Fruit fly (Drosophila melanogaster): ENCODE results near the gene ouib.
A peak's percentile ranks its signal among the peaks of the same experiment; 100 is the strongest.

The ouib gene

dm6 chr3R:8747871-8748775 is 22.8 kb downstream of the ouib start (continued):
- TF ChIP-seq GATAe (GFP tag; conservative IDR thresholded peaks at IDR 0.05) (no peak), Jarid2 (GFP tag; optimal IDR thresholded peaks at IDR 0.05) (no peak), CG10979 (tag; optimal IDR thresholded peaks at IDR 0.05) (no peak), hb (GFP tag; IDR thresholded peaks at IDR 0.05; ENCODE audit: partially characterized antibody) (no peak), dati (GFP tag; IDR thresholded peaks at IDR 0.05) (no peak), CG8281 (tag; optimal IDR thresholded peaks at IDR 0.05) (no peak), CG11093 (GFP tag; IDR thresholded peaks at IDR 0.05) (no peak), so (GFP tag; IDR thresholded peaks at IDR 0.05) (0 out of 3 replicates have a peak, but pooled peaks have one; percentile 37), CG7372 (GFP tag; IDR thresholded peaks at IDR 0.05) (no peak), Dek (tag; optimal IDR thresholded peaks at IDR 0.05) (no peak), CG11398 (GFP tag; optimal IDR thresholded peaks at IDR 0.05) (no peak), vfl (GFP tag; optimal IDR thresholded peaks at IDR 0.05) (no peak), CG6254 (GFP tag; optimal IDR thresholded peaks at IDR 0.05) (no peak), CG7271 (tag; optimal IDR thresholded peaks at IDR 0.05) (no peak), CG34376 (GFP tag; optimal IDR thresholded peaks at IDR 0.05) (no peak), ind (GFP tag; optimal IDR thresholded peaks at IDR 0.05) (no peak), CG10654 (GFP tag; optimal IDR thresholded peaks at IDR 0.05) (no peak), CG12391 (tag; optimal IDR thresholded peaks at IDR 0.05) (no peak), crp (GFP tag; optimal IDR thresholded peaks at IDR 0.05) (no peak), toy (GFP tag; IDR thresholded peaks at IDR 0.05) (no peak; the same call in 1 of the 2 replicates), CG34422 (GFP tag; IDR thresholded peaks at IDR 0.05) (no peak), dimm (GFP tag; IDR thresholded peaks at IDR 0.05) (no peak), CG12155 (GFP tag; optimal IDR thresholded peaks at IDR 0.05) (no peak), jing (GFP tag; optimal IDR thresholded peaks at IDR 0.05) (no peak), Atf3 (GFP tag; optimal IDR thresholded peaks at IDR 0.05) (no peak), nmo (GFP tag; optimal IDR thresholded peaks at IDR 0.05) (peak; percentile 10), Dbx (GFP tag; IDR thresholded peaks at IDR 0.05) (0 out of 3 replicates have a peak, but pooled peaks have one; percentile 34), Fer1 (GFP tag; optimal IDR thresholded peaks at IDR 0.05) (no peak), Max (GFP tag; optimal IDR thresholded peaks at IDR 0.05) (no peak), hth (optimal IDR thresholded peaks at IDR 0.05) (no peak), PHDP (tag; optimal IDR thresholded peaks at IDR 0.05) (no peak), CG31224 (GFP tag; IDR thresholded peaks at IDR 0.05) (0 out of 2 replicates have a peak, but pooled peaks have one; percentile 23), ems (GFP tag; optimal IDR thresholded peaks at IDR 0.05) (no peak), tin (GFP tag; optimal IDR thresholded peaks at IDR 0.05) (no peak), CG30020 (tag; optimal IDR thresholded peaks at IDR 0.05) (no peak), pnt (GFP tag; optimal IDR thresholded peaks at IDR 0.05) (no peak), fu2 (GFP tag; optimal IDR thresholded peaks at IDR 0.05) (no peak), CG12299 (tag; optimal IDR thresholded peaks at IDR 0.05) (no peak), mld (GFP tag; IDR thresholded peaks at IDR 0.05; ENCODE audit: partially characterized antibody) (0 out of 3 replicates have a peak, but pooled peaks have one; percentile 1), CG6765 (GFP tag; optimal IDR thresholded peaks at IDR 0.05) (peak; percentile 16), Drgx (GFP tag; IDR thresholded peaks at IDR 0.05) (peak; percentile 72; the same call in 1 of the 2 replicates), CG8359 (GFP tag; optimal IDR thresholded peaks at IDR 0.05; ENCODE audit: borderline replicate concordance) (no peak), CG14860 (GFP tag; IDR thresholded peaks at IDR 0.05; ENCODE audit: partially characterized antibody) (0 out of 3 replicates have a peak, but pooled peaks have one; percentile 2), zen (tag; optimal IDR thresholded peaks at IDR 0.05) (no peak), kni (GFP tag; optimal IDR thresholded peaks at IDR 0.05) (no peak), B-H2 (GFP tag; optimal IDR thresholded peaks at IDR 0.05) (no peak), gsb-n (tag; optimal IDR thresholded peaks at IDR 0.05) (no peak), HHEX (GFP tag; optimal IDR thresholded peaks at IDR 0.05) (peak; percentile 1)
